Worm (Caenorhabditis elegans): ENCODE results near the gene rocf-1.

Gene rocf-1

ce11 chrV:15445437-15445836 lies 18.9 kb downstream of the rocf-1 start, which contains the start of gene srh-239:
Gene srh-239, plus strand, starts transcription at chrV:15445737.
- TF ChIP-seq him-1 (tag; optimal IDR thresholded peaks at IDR 0.05) (no peak), dao-5 (tag; optimal IDR thresholded peaks at IDR 0.05) (no peak), W03F9.2 (tag; optimal IDR thresholded peaks at IDR 0.05) (no peak)

ce11 chrV:15444615-15445014 lies 19.7 kb downstream of the rocf-1 start, which contains the start of gene T26H5.9:
Gene T26H5.9, plus strand, starts transcription at chrV:15444916.
- no peak for TF ChIP-seq dao-5 (tag; optimal IDR thresholded peaks at IDR 0.05)
- no peak for TF ChIP-seq him-1 (tag; optimal IDR thresholded peaks at IDR 0.05)
- no peak for TF ChIP-seq W03F9.2 (tag; optimal IDR thresholded peaks at IDR 0.05)

DNA sequence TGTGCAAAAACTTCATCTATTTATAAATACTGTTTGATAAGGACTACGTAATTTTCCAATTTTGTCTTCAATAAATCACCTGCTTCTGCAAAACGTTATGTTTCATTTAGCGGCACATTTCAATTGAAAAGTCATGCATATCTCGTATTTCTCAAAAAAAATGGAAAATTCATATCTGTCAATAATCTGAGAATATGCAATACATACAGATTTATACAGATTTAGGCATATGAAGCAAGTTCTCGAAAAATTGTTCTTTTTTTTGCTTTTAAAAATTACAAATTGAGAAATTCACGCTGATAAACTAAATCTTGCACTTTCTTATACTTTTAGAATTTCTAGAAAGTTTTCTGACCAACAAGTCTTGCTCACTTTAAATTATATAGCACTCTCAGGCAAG lies 20.1 kb downstream of the rocf-1 start, which contains the start of gene T26H5.11:
T26H5.11 (minus strand) TSS at position 101 of the 400 bp plus-strand sequence.
- no peak for TF ChIP-seq him-1 (tag; optimal IDR thresholded peaks at IDR 0.05)
- TF ChIP-seq dao-5 (tag; optimal IDR thresholded peaks at IDR 0.05): no peak
- no peak for TF ChIP-seq W03F9.2 (tag; optimal IDR thresholded peaks at IDR 0.05)

- TF ChIP-seq him-1 (tag; optimal IDR thresholded peaks at IDR 0.05) (no peak), W03F9.2 (tag; optimal IDR thresholded peaks at IDR 0.05) (no peak), dao-5 (tag; optimal IDR thresholded peaks at IDR 0.05) (no peak)
Observed at ce11 chrV:15443708-15444107, 20.6 kb downstream of the rocf-1 start, which contains the start of gene T26H5.10. Gene T26H5.10, minus strand, starts transcription at chrV:15443808.

DNA sequence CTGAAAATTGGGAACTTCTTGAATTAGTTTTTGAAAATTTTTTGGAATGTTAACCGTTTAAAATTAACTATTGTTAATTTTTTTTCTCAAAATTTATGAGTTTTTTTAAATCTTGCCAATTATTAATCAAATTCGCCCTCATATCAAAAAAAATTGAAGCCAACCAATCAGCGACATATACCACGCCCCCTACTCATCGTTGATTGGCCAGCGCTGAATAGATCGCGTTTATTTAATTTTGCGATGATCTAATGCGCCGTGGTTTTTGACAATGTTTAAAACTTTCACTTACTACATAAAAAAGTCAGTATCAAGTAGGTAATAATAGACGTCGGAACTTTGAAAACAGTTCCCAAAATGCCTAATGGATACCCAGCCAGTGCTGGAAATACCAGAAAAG lies 21.9 kb downstream of the rocf-1 start:
- TF ChIP-seq him-1 (tag; optimal IDR thresholded peaks at IDR 0.05) (no peak), W03F9.2 (tag; optimal IDR thresholded peaks at IDR 0.05) (no peak), dao-5 (tag; optimal IDR thresholded peaks at IDR 0.05) (no peak)

ce11 chrV:15436133-15436532 lies 28.2 kb downstream of the rocf-1 start:
- TF ChIP-seq dao-5 (tag; optimal IDR thresholded peaks at IDR 0.05): no peak
- no peak for TF ChIP-seq W03F9.2 (tag; optimal IDR thresholded peaks at IDR 0.05)
- TF ChIP-seq him-1 (tag; optimal IDR thresholded peaks at IDR 0.05): no peak

- TF ChIP-seq dao-5 (tag; optimal IDR thresholded peaks at IDR 0.05) (no peak), W03F9.2 (tag; optimal IDR thresholded peaks at IDR 0.05) (no peak), him-1 (tag; optimal IDR thresholded peaks at IDR 0.05) (no peak)
Observed at ce11 chrV:15434647-15435046, 29.7 kb downstream of the rocf-1 start.

- TF ChIP-seq W03F9.2 (tag; optimal IDR thresholded peaks at IDR 0.05) (peak; percentile 34), him-1 (tag; optimal IDR thresholded peaks at IDR 0.05) (no peak), dao-5 (tag; optimal IDR thresholded peaks at IDR 0.05) (no peak)
Observed at ce11 chrV:15432457-15432856, 31.8 kb downstream of the rocf-1 start, which contains the start of gene T26H5.8. Gene T26H5.8, minus strand, starts transcription at chrV:15432726.

- no peak for TF ChIP-seq him-1 (tag; optimal IDR thresholded peaks at IDR 0.05)
- no peak for TF ChIP-seq dao-5 (tag; optimal IDR thresholded peaks at IDR 0.05)
- TF ChIP-seq W03F9.2 (tag; optimal IDR thresholded peaks at IDR 0.05): no peak
Observed at ce11 chrV:15431322-15432052, 32.8 kb downstream of the rocf-1 start.

DNA sequence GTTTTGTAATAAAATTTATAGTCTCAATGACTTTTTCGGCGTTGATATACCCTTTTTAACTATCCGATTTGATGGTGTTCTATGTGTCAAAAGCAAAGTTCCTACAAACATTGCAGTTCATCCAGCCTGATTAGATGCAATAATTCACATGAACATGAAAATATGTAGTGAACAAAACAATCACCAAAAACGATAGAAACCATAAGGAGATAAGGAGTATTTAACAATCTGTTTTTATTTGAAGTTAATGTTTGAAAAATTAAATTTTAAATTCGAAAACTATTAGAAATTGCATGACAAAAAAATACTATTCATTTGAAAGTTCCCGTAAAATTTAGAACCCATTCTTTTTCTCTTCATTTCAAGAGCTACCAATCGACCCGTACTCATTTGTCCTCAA lies 37.4 kb downstream of the rocf-1 start, which contains the start of gene fbxa-209:
fbxa-209 (minus strand) TSS at position 101 of the 400 bp plus-strand sequence.
- TF ChIP-seq dao-5 (tag; optimal IDR thresholded peaks at IDR 0.05): no peak

- TF ChIP-seq W03F9.2 (tag; optimal IDR thresholded peaks at IDR 0.05): no peak
- no peak for TF ChIP-seq him-1 (tag; optimal IDR thresholded peaks at IDR 0.05)
- no peak for TF ChIP-seq dao-5 (tag; optimal IDR thresholded peaks at IDR 0.05)
Observed at ce11 chrV:15425368-15426091, 38.8 kb downstream of the rocf-1 start, which contains the start of gene Y36E3A.2. Gene Y36E3A.2, plus strand, starts transcription at chrV:15426041.

DNA sequence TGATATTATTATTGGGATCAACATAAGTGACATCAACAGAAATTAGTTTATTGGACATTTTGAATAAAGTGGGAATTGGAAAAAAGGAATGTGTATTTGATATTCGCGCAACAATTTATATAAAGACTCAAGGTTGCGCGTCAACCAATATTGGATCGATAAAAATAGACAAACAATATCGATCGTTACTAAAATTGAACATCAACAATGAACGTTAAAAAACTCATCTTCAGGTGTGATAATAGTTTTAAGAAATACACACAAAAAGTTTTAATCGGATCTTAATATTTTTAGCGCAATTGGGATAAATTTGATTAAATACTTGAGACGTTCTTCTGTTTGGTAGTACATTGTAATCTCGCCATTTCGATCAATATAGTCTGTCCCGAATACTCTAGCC lies 40.7 kb downstream of the rocf-1 start, which contains the start of gene fbxa-104:
fbxa-104 (minus strand) TSS at position 83 of the 400 bp plus-strand sequence.
- TF ChIP-seq dao-5 (tag; optimal IDR thresholded peaks at IDR 0.05) (no peak), him-1 (tag; optimal IDR thresholded peaks at IDR 0.05) (no peak), W03F9.2 (tag; optimal IDR thresholded peaks at IDR 0.05) (no peak)

ce11 chrV:15417822-15418221 lies 46.5 kb downstream of the rocf-1 start, which contains the start of gene T06E6.10:
Gene T06E6.10, plus strand, starts transcription at chrV:15418122.
- TF ChIP-seq dao-5 (tag; optimal IDR thresholded peaks at IDR 0.05) (no peak), him-1 (tag; optimal IDR thresholded peaks at IDR 0.05) (no peak), W03F9.2 (tag; optimal IDR thresholded peaks at IDR 0.05) (no peak)

ce11 chrV:15415951-15416350 lies 48.4 kb downstream of the rocf-1 start, which contains the start of gene srh-265:
Gene srh-265, plus strand, starts transcription at chrV:15416251.
- TF ChIP-seq dao-5 (tag; optimal IDR thresholded peaks at IDR 0.05): no peak
- no peak for TF ChIP-seq him-1 (tag; optimal IDR thresholded peaks at IDR 0.05)
- no peak for TF ChIP-seq W03F9.2 (tag; optimal IDR thresholded peaks at IDR 0.05)
